Fruit fly (Drosophila melanogaster): ENCODE results near the gene Eig71Ef.

Gene Eig71Ef

dm6 chr3L:15684017-15684416, 26.8 kb upstream of the Eig71Ef start (continued):
- TF ChIP-seq CHES-1-like (GFP tag; optimal IDR thresholded peaks at IDR 0.05), result no peak
- no peak for TF ChIP-seq CG13287 (GFP tag; IDR thresholded peaks at IDR 0.05; ENCODE audit: partially characterized antibody)
- peak in 1 of 2 experiments; percentile 38 for TF ChIP-seq Pdp1 (GFP tag; optimal IDR thresholded peaks at IDR 0.05)
- TF ChIP-seq CG2678 (tag; optimal IDR thresholded peaks at IDR 0.05), result no peak
- no peak for TF ChIP-seq CG3065 (GFP tag; optimal IDR thresholded peaks at IDR 0.05)
- 0 out of 3 replicates have a peak, but pooled peaks have one; percentile 25 for TF ChIP-seq so (GFP tag; IDR thresholded peaks at IDR 0.05)
- TF ChIP-seq HLH4C (GFP tag; IDR thresholded peaks at IDR 0.05; ENCODE audit: partially characterized antibody), result no peak
- no peak for TF ChIP-seq wek (GFP tag; optimal IDR thresholded peaks at IDR 0.05)
- TF ChIP-seq Xbp1 (GFP tag; optimal IDR thresholded peaks at IDR 0.05), result no peak
- TF ChIP-seq shn (GFP tag; optimal IDR thresholded peaks at IDR 0.05), result no peak
- no peak for TF ChIP-seq dm (GFP tag; optimal IDR thresholded peaks at IDR 0.05)
- TF ChIP-seq scrt (GFP tag; optimal IDR thresholded peaks at IDR 0.05), result no peak
- TF ChIP-seq Ets65A (GFP tag), result no peak
- no peak for TF ChIP-seq eve (GFP tag; optimal IDR thresholded peaks at IDR 0.05)
- no peak for TF ChIP-seq CG18764 (GFP tag; optimal IDR thresholded peaks at IDR 0.05)
- TF ChIP-seq CG34422 (GFP tag; IDR thresholded peaks at IDR 0.05), result 0 out of 3 replicates have a peak, but pooled peaks have one; percentile 24
- no peak for TF ChIP-seq CG10565 (GFP tag; optimal IDR thresholded peaks at IDR 0.05)
- no peak for TF ChIP-seq corto (GFP tag; optimal IDR thresholded peaks at IDR 0.05)
- no peak for TF ChIP-seq sim (GFP tag; IDR thresholded peaks at IDR 0.05)
- 0 out of 3 replicates have a peak, but pooled peaks have one; percentile 29 for TF ChIP-seq knrl (GFP tag; IDR thresholded peaks at IDR 0.05; ENCODE audit: partially characterized antibody)
- TF ChIP-seq NC2β (GFP tag; optimal IDR thresholded peaks at IDR 0.05), result no peak
- TF ChIP-seq stc (GFP tag; IDR thresholded peaks at IDR 0.05), result 0 out of 2 replicates have a peak, but pooled peaks have one; percentile 14
- TF ChIP-seq lmd (GFP tag; IDR thresholded peaks at IDR 0.05), result no peak
- no peak for TF ChIP-seq Mrtf (GFP tag; IDR thresholded peaks at IDR 0.05)
- no peak for TF ChIP-seq CG7786 (GFP tag; optimal IDR thresholded peaks at IDR 0.05)
- TF ChIP-seq pum (GFP tag; optimal IDR thresholded peaks at IDR 0.05), result no peak
- no peak for TF ChIP-seq CG4404 (GFP tag; IDR thresholded peaks at IDR 0.05)
- TF ChIP-seq Hr78 (GFP tag; optimal IDR thresholded peaks at IDR 0.05), result peak in 1 of 2 experiments; percentile 56
- TF ChIP-seq Atf6 (GFP tag; IDR thresholded peaks at IDR 0.05), result no peak
- TF ChIP-seq CG1603 (tag; optimal IDR thresholded peaks at IDR 0.05), result no peak
- TF ChIP-seq Sry-β (GFP tag; optimal IDR thresholded peaks at IDR 0.05), result no peak
- TF ChIP-seq ara (GFP tag; IDR thresholded peaks at IDR 0.05), result peak; percentile 41; the same call in 1 of the 2 replicates
- TF ChIP-seq CG32772 (GFP tag; IDR thresholded peaks at IDR 0.05), result no peak
- no peak for TF ChIP-seq CG30431 (GFP tag; optimal IDR thresholded peaks at IDR 0.05)

- TF ChIP-seq br (optimal IDR thresholded peaks at IDR 0.05), result no peak
- peak; percentile 67 for TF ChIP-seq oc (tag; optimal IDR thresholded peaks at IDR 0.05)
- TF ChIP-seq CG12219 (GFP tag; optimal IDR thresholded peaks at IDR 0.05), result no peak
- TF ChIP-seq lilli (GFP tag; optimal IDR thresholded peaks at IDR 0.05), result no peak
- no peak for TF ChIP-seq dysf (GFP tag; IDR thresholded peaks at IDR 0.05)
Measured at dm6 chr3L:15683345-15683922, 26.2 kb upstream of the Eig71Ef start, which contains the start of the genes CG7579 and Pgant8. TSS of gene CG7579 (minus strand) at chr3L:15683445. TSS of gene Pgant8 (plus strand) at chr3L:15683872.

- TF ChIP-seq wdn (GFP tag; IDR thresholded peaks at IDR 0.05), result no peak
- no peak for TF ChIP-seq CG6813 (GFP tag; optimal IDR thresholded peaks at IDR 0.05)
Measured at dm6 chr3L:15679420-15679819, 22.2 kb upstream of the Eig71Ef start, which contains the start of gene CG7304. TSS of gene CG7304 (plus strand) at chr3L:15679720.

All from whole organism, embryonic.